Worm (Caenorhabditis elegans): ENCODE measurements around the gene mab-7.

Gene mab-7

ce11 chrX:924495-925008 lies 26.7 kb upstream of the mab-7 start, which contains the start of the genes pifk-1 and tbc-11:
TSS of gene pifk-1 (minus strand) at chrX:924511.
TSS of gene tbc-11 (plus strand) at chrX:924958.
- TF ChIP-seq ama-1 (optimal IDR thresholded peaks at IDR 0.05) (no peak), hnd-1 (tag; optimal IDR thresholded peaks at IDR 0.05) (no peak), tbx-37 (GFP tag; conservative IDR thresholded peaks at IDR 0.05) (no peak), hmbx-1 (tag; optimal IDR thresholded peaks at IDR 0.05) (no peak), tbx-11 (GFP tag; IDR thresholded peaks at IDR 0.05) (no peak), flt-1 (GFP tag; IDR thresholded peaks at IDR 0.05) (no peak), pes-1 (GFP tag; IDR thresholded peaks at IDR 0.05) (no peak), ceh-13 (GFP tag; optimal IDR thresholded peaks at IDR 0.05) (no peak), ets-7 (tag; optimal IDR thresholded peaks at IDR 0.05) (no peak), B0310.2 (tag; optimal IDR thresholded peaks at IDR 0.05) (no peak), sea-1 (GFP tag; conservative IDR thresholded peaks at IDR 0.05) (no peak), aly-1 (tag; optimal IDR thresholded peaks at IDR 0.05) (no peak), scrt-1 (GFP tag; IDR thresholded peaks at IDR 0.05) (no peak), tra-4 (tag; optimal IDR thresholded peaks at IDR 0.05) (no peak), F13C5.2 (tag; optimal IDR thresholded peaks at IDR 0.05) (no peak), hmg-4 (GFP tag; optimal IDR thresholded peaks at IDR 0.05) (no peak), ceh-36 (tag; optimal IDR thresholded peaks at IDR 0.05) (no peak)

ce11 chrX:918097-918496 lies 20.2 kb upstream of the mab-7 start, which contains the start of gene F35H12.5:
TSS of gene F35H12.5 (plus strand) at chrX:918397.
- no peak for TF ChIP-seq pes-1 (GFP tag; IDR thresholded peaks at IDR 0.05)
- no peak for TF ChIP-seq F13C5.2 (tag; optimal IDR thresholded peaks at IDR 0.05)
- TF ChIP-seq ets-7 (tag; optimal IDR thresholded peaks at IDR 0.05) = no peak
- TF ChIP-seq ama-1 (optimal IDR thresholded peaks at IDR 0.05) = no peak
- TF ChIP-seq ceh-36 (tag; optimal IDR thresholded peaks at IDR 0.05) = no peak
- no peak for TF ChIP-seq flt-1 (GFP tag; IDR thresholded peaks at IDR 0.05)
- TF ChIP-seq tbx-11 (GFP tag; IDR thresholded peaks at IDR 0.05) = no peak
- TF ChIP-seq hmbx-1 (tag; optimal IDR thresholded peaks at IDR 0.05) = no peak

ce11 chrX:915510-915909 lies 17.7 kb upstream of the mab-7 start, which contains the start of gene sel-12:
TSS of gene sel-12 (plus strand) at chrX:915867.
- no peak for TF ChIP-seq F13C5.2 (tag; optimal IDR thresholded peaks at IDR 0.05)
- TF ChIP-seq hmg-4 (GFP tag; optimal IDR thresholded peaks at IDR 0.05) = peak; percentile 4
- TF ChIP-seq tra-4 (tag; optimal IDR thresholded peaks at IDR 0.05) = no peak
- no peak for TF ChIP-seq ama-1 (optimal IDR thresholded peaks at IDR 0.05)
- TF ChIP-seq flt-1 (GFP tag; IDR thresholded peaks at IDR 0.05) = no peak
- no peak for TF ChIP-seq ets-7 (tag; optimal IDR thresholded peaks at IDR 0.05)
- TF ChIP-seq pes-1 (GFP tag; IDR thresholded peaks at IDR 0.05) = no peak
- 0 out of 2 replicates have a peak, but pooled peaks have one; percentile 23 for TF ChIP-seq tbx-37 (GFP tag; conservative IDR thresholded peaks at IDR 0.05)
- TF ChIP-seq sea-1 (GFP tag; conservative IDR thresholded peaks at IDR 0.05) = no peak

ce11 chrX:912990-913389 lies 15.1 kb upstream of the mab-7 start, which contains the start of gene F35H12.6:
TSS of gene F35H12.6 (plus strand) at chrX:913290.
- TF ChIP-seq hmbx-1 (tag; optimal IDR thresholded peaks at IDR 0.05) (no peak), ets-7 (tag; optimal IDR thresholded peaks at IDR 0.05) (no peak), ama-1 (optimal IDR thresholded peaks at IDR 0.05) (no peak), hnd-1 (tag; optimal IDR thresholded peaks at IDR 0.05) (no peak), tbx-11 (GFP tag; IDR thresholded peaks at IDR 0.05) (no peak), ceh-36 (tag; optimal IDR thresholded peaks at IDR 0.05) (no peak), hmg-4 (GFP tag; optimal IDR thresholded peaks at IDR 0.05) (no peak), F13C5.2 (tag; optimal IDR thresholded peaks at IDR 0.05) (no peak), tbx-37 (GFP tag; conservative IDR thresholded peaks at IDR 0.05) (no peak), scrt-1 (GFP tag; IDR thresholded peaks at IDR 0.05) (no peak), sea-1 (GFP tag; conservative IDR thresholded peaks at IDR 0.05) (no peak), tra-4 (tag; optimal IDR thresholded peaks at IDR 0.05) (no peak), pes-1 (GFP tag; IDR thresholded peaks at IDR 0.05) (no peak), flt-1 (GFP tag; IDR thresholded peaks at IDR 0.05) (no peak)

DNA sequence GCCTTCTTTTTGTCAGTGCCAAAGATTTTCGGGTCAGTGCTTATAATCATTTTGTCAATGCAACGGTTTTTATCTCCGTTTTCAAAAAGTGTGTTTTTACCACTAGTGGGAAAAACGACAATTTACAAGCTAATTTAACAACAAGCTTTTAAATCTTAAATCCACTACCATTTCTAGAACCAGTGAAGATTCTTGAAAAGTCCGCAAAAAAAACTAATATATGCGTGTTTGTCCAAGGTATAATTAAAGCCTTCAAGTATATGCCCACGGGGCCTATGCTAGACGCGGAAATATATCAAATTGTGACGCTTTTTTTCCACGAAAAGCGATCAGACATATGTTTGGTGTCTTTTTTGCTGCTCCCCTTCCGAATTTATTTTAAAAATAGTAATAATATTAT lies 14.7 kb upstream of the mab-7 start:
- no peak for TF ChIP-seq tbx-37 (GFP tag; conservative IDR thresholded peaks at IDR 0.05)
- no peak for TF ChIP-seq flt-1 (GFP tag; IDR thresholded peaks at IDR 0.05)
- no peak for TF ChIP-seq B0310.2 (tag; optimal IDR thresholded peaks at IDR 0.05)
- no peak for TF ChIP-seq tra-4 (tag; optimal IDR thresholded peaks at IDR 0.05)
- no peak for TF ChIP-seq hmg-4 (GFP tag; optimal IDR thresholded peaks at IDR 0.05)
- no peak for TF ChIP-seq hnd-1 (tag; optimal IDR thresholded peaks at IDR 0.05)
- no peak for TF ChIP-seq ama-1 (optimal IDR thresholded peaks at IDR 0.05)
- TF ChIP-seq hmbx-1 (tag; optimal IDR thresholded peaks at IDR 0.05) = no peak
- TF ChIP-seq pes-1 (GFP tag; IDR thresholded peaks at IDR 0.05) = no peak
- no peak for TF ChIP-seq F13C5.2 (tag; optimal IDR thresholded peaks at IDR 0.05)
- no peak for TF ChIP-seq scrt-1 (GFP tag; IDR thresholded peaks at IDR 0.05)
- TF ChIP-seq ets-7 (tag; optimal IDR thresholded peaks at IDR 0.05) = no peak
- TF ChIP-seq aly-1 (tag; optimal IDR thresholded peaks at IDR 0.05) = no peak
- TF ChIP-seq tbx-11 (GFP tag; IDR thresholded peaks at IDR 0.05) = no peak
- no peak for TF ChIP-seq sea-1 (GFP tag; conservative IDR thresholded peaks at IDR 0.05)
- TF ChIP-seq ceh-36 (tag; optimal IDR thresholded peaks at IDR 0.05) = no peak
- TF ChIP-seq ceh-13 (GFP tag; optimal IDR thresholded peaks at IDR 0.05) = no peak

ce11 chrX:910337-910736 lies 12.5 kb upstream of the mab-7 start:
- TF ChIP-seq hmg-4 (GFP tag; optimal IDR thresholded peaks at IDR 0.05) = no peak

DNA sequence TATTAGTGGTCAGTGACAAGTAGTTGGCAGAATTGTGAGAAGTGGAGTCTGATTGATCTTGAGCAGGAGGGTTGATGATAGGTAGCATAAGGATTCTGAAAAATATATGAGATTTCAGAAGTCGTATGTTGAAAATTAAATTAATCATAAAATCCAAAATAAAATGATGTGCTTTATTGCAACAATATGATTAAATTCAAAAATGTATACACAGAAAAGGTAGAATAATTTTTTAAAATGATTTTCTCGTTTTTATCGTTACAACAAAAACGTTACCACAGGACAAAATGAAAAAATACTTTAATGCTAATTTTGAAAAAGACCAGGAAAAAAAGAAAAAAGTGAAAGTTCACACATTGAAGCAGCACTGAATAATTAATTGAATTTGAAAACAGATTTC lies 4.7 kb upstream of the mab-7 start, which contains the start of gene ZC13.10:
Gene ZC13.10 (minus strand): TSS at position 101 of the 400 bp plus-strand sequence.
- TF ChIP-seq F13C5.2 (tag; optimal IDR thresholded peaks at IDR 0.05) (no peak), B0310.2 (tag; optimal IDR thresholded peaks at IDR 0.05) (no peak), ets-7 (tag; optimal IDR thresholded peaks at IDR 0.05) (no peak), scrt-1 (GFP tag; IDR thresholded peaks at IDR 0.05) (no peak), tra-4 (tag; optimal IDR thresholded peaks at IDR 0.05) (no peak)

- no peak for TF ChIP-seq pes-1 (GFP tag; IDR thresholded peaks at IDR 0.05)
- TF ChIP-seq scrt-1 (GFP tag; IDR thresholded peaks at IDR 0.05) = no peak
- TF ChIP-seq ama-1 (optimal IDR thresholded peaks at IDR 0.05) = no peak
- TF ChIP-seq hmg-4 (GFP tag; optimal IDR thresholded peaks at IDR 0.05) = no peak
- TF ChIP-seq B0310.2 (tag; optimal IDR thresholded peaks at IDR 0.05) = no peak
- no peak for TF ChIP-seq F13C5.2 (tag; optimal IDR thresholded peaks at IDR 0.05)
- no peak for TF ChIP-seq flt-1 (GFP tag; IDR thresholded peaks at IDR 0.05)
- no peak for TF ChIP-seq ets-7 (tag; optimal IDR thresholded peaks at IDR 0.05)
- TF ChIP-seq sea-1 (GFP tag; conservative IDR thresholded peaks at IDR 0.05) = no peak
- TF ChIP-seq aly-1 (tag; optimal IDR thresholded peaks at IDR 0.05) = no peak
- TF ChIP-seq hnd-1 (tag; optimal IDR thresholded peaks at IDR 0.05) = no peak
Observed at ce11 chrX:888294-888693, 9.6 kb downstream of the mab-7 start, which contains the start of gene mam-1. TSS of gene mam-1 (minus strand) at chrX:888394.

All from whole organism, early embryonic.